Worm (Caenorhabditis elegans) whole organism, early embryonic: ENCODE data around the gene C29E4.17.

Source experiments
- B0310.2 ChIP-seq: sonication (generic microtip); optimal IDR thresholded peaks from 2 replicates; lab custom pipeline; 2016; ENCODE audit warnings: mild to moderate bottlenecking, missing genetic modification characterization, missing compliant biosample characterization
- F13C5.2 ChIP-seq: sonication (generic microtip); optimal IDR thresholded peaks from 2 replicates; lab custom pipeline; 2017; ENCODE audit warnings: mild to moderate bottlenecking, missing genetic modification characterization, inconsistent platforms, missing compliant biosample characterization
- aly-1 ChIP-seq: sonication (generic microtip); optimal IDR thresholded peaks from 2 replicates; lab custom pipeline; 2016; ENCODE audit warnings: missing genetic modification characterization, missing compliant biosample characterization
- ama-1 ChIP-seq: fragments of 150-350 bp; optimal IDR thresholded peaks from 2 replicates; lab custom pipeline; 2014
- ceh-13 ChIP-seq: fragments of 200-800 bp; sonication (Bioruptor generic); optimal IDR thresholded peaks from 2 replicates; lab custom pipeline; 2018; ENCODE audit warnings: mild to moderate bottlenecking, missing genetic modification characterization, missing compliant biosample characterization
- ets-7 ChIP-seq: sonication (generic microtip); optimal IDR thresholded peaks from 2 replicates; lab custom pipeline; 2016; ENCODE audit warnings: missing genotype, missing genetic modification characterization, missing compliant biosample characterization
- flt-1 ChIP-seq: fragments of 200-800 bp; sonication (Bioruptor generic); IDR thresholded peaks from 2 replicates; pipeline ENCODE4 v1.3.6; 2022; ENCODE audit warnings: missing genetic modification characterization, missing compliant biosample characterization
- hmg-4 ChIP-seq: fragments of 200-800 bp; sonication (Bioruptor generic); optimal IDR thresholded peaks from 2 replicates; lab custom pipeline; 2018; ENCODE audit warnings: mild to moderate bottlenecking, missing genetic modification characterization, missing compliant biosample characterization
- tbx-11 ChIP-seq: fragments of 200-800 bp; sonication (Bioruptor generic); IDR thresholded peaks from 2 replicates; pipeline ENCODE4 v1.3.6; 2022; ENCODE audit warnings: missing genetic modification characterization, missing compliant biosample characterization
- tbx-37 ChIP-seq: fragments of 200-800 bp; sonication (Bioruptor generic); conservative IDR thresholded peaks from 2 replicates; pipeline ENCODE4 v1.3.6; 2022; ENCODE audit warnings: missing genetic modification reagents, missing genetic modification characterization, missing compliant biosample characterization
- tra-4 ChIP-seq: sonication (generic microtip); optimal IDR thresholded peaks from 2 replicates; lab custom pipeline; 2017; ENCODE audit warnings: missing genetic modification characterization, missing compliant biosample characterization

DNA sequence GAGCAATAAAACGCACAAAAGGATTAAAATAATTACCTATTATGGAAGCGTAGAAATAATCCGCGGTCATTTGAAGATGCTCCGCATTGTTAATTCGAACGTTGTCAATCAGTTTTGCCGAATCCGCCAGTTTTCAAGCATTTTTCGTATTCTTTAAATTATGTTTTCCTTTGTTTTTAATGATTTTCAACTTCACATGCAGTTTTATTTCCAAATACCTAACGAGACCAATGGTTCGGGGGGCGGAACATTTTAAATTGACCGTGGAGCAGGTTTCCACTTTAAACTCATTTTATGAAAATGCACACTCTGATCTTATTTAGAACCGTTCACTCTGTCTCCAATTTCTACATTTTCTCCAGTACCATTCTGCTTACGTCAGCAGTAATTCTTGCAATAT, 27.6 kb upstream of the C29E4.17 start, which contains the start of gene ZK688.4:
- TF ChIP-seq flt-1 (GFP tag; lab: Robert Waterston, UW): no peak
- no peak for TF ChIP-seq B0310.2 (tag; lab: Kevin White, UChicago)
- no peak for TF ChIP-seq ama-1 (lab: Kevin White, UChicago)
- no peak for TF ChIP-seq tra-4 (tag; lab: Kevin White, UChicago)
- TF ChIP-seq hmg-4 (GFP tag; lab: Kevin White, UChicago): no peak
- TF ChIP-seq aly-1 (tag; lab: Kevin White, UChicago): no peak
- TF ChIP-seq F13C5.2 (tag; lab: Kevin White, UChicago): no peak
- TF ChIP-seq tbx-37 (GFP tag; lab: Robert Waterston, UW): no peak
- no peak for TF ChIP-seq tbx-11
- TF ChIP-seq ets-7 (tag; lab: Kevin White, UChicago): no peak
- no peak for TF ChIP-seq ceh-13 (GFP tag; lab: Kevin White, UChicago)
